Worm (Caenorhabditis elegans): ENCODE data around the gene srz-5.

The srz-5 gene

ce11 chrII:3516175-3516574 is 1.6 kb upstream of the srz-5 start:
- no peak for TF ChIP-seq alr-1 (tag; optimal IDR thresholded peaks at IDR 0.05; ENCODE audit: borderline replicate concordance)
- TF ChIP-seq fos-1 (tag; optimal IDR thresholded peaks at IDR 0.05), result no peak
- TF ChIP-seq mef-2 (tag; optimal IDR thresholded peaks at IDR 0.05), result no peak
- TF ChIP-seq nhr-84 (tag; optimal IDR thresholded peaks at IDR 0.05), result no peak
- no peak for TF ChIP-seq ceh-8 (GFP tag; optimal IDR thresholded peaks at IDR 0.05)
- no peak for TF ChIP-seq pag-3 (tag; optimal IDR thresholded peaks at IDR 0.05; ENCODE audit: borderline replicate concordance, insufficient read depth)
- TF ChIP-seq sup-37 (GFP tag; optimal IDR thresholded peaks at IDR 0.05), result no peak

- TF ChIP-seq efl-3 (GFP tag; optimal IDR thresholded peaks at IDR 0.05) (no peak), nhr-28 (tag; optimal IDR thresholded peaks at IDR 0.05) (no peak)
Measured at ce11 chrII:3515384-3516053, 988 bp upstream of the srz-5 start, which contains the start of the genes Y49F6B.14 and clec-125. Gene Y49F6B.14, minus strand, starts transcription at chrII:3515484. Gene clec-125, plus strand, starts transcription at chrII:3516003.

- TF ChIP-seq blmp-1 (tag; optimal IDR thresholded peaks at IDR 0.05), result no peak
- TF ChIP-seq rnt-1 (tag; optimal IDR thresholded peaks at IDR 0.05), result no peak
- no peak for TF ChIP-seq ces-1 (GFP tag; optimal IDR thresholded peaks at IDR 0.05)
- no peak for TF ChIP-seq snu-23 (GFP tag; optimal IDR thresholded peaks at IDR 0.05)
- TF ChIP-seq lin-13 (GFP tag; optimal IDR thresholded peaks at IDR 0.05), result no peak
- TF ChIP-seq skn-1 (tag; optimal IDR thresholded peaks at IDR 0.05), result no peak
- no peak for TF ChIP-seq nhr-76 (tag; optimal IDR thresholded peaks at IDR 0.05)
- TF ChIP-seq mep-1 (tag; optimal IDR thresholded peaks at IDR 0.05), result no peak
- TF ChIP-seq tlp-1 (tag; optimal IDR thresholded peaks at IDR 0.05), result no peak
- TF ChIP-seq unc-86 (tag; optimal IDR thresholded peaks at IDR 0.05), result no peak
- no peak for TF ChIP-seq elt-3 (tag; optimal IDR thresholded peaks at IDR 0.05)
- TF ChIP-seq C04F5.9 (tag; optimal IDR thresholded peaks at IDR 0.05), result no peak
- no peak for TF ChIP-seq nhr-85 (tag)
Measured at ce11 chrII:3512240-3512639, 2.3 kb downstream of the srz-5 start, which contains the start of gene Y49F6B.19. Gene Y49F6B.19, minus strand, starts transcription at chrII:3512340.

ce11 chrII:3504717-3505116 is 9.8 kb downstream of the srz-5 start, which contains the start of gene cyh-1:
Gene cyh-1, plus strand, starts transcription at chrII:3505017.
- TF ChIP-seq ces-1 (GFP tag; optimal IDR thresholded peaks at IDR 0.05), result no peak
- TF ChIP-seq zip-4 (GFP tag; optimal IDR thresholded peaks at IDR 0.05), result no peak
- TF ChIP-seq ceh-63 (GFP tag; optimal IDR thresholded peaks at IDR 0.05), result no peak
- no peak for TF ChIP-seq lin-35 (GFP tag; optimal IDR thresholded peaks at IDR 0.05)
- TF ChIP-seq nhr-11 (tag; optimal IDR thresholded peaks at IDR 0.05), result no peak
- no peak for TF ChIP-seq unc-62 (GFP tag; optimal IDR thresholded peaks at IDR 0.05)

ce11 chrII:3502520-3503323 is 11.8 kb downstream of the srz-5 start, which contains the start of the genes col-71 and Y49F6B.2:
Gene col-71, minus strand, starts transcription at chrII:3502570.
Gene Y49F6B.2, plus strand, starts transcription at chrII:3502968.
- TF ChIP-seq nhr-71 (tag; optimal IDR thresholded peaks at IDR 0.05), result peak; percentile 87
- peak; percentile 74 for TF ChIP-seq fkh-10 (GFP tag; optimal IDR thresholded peaks at IDR 0.05)
- TF ChIP-seq ces-1 (GFP tag; optimal IDR thresholded peaks at IDR 0.05), result peak; percentile 85
- no peak for TF ChIP-seq ceh-63 (GFP tag; optimal IDR thresholded peaks at IDR 0.05)
- no peak for TF ChIP-seq unc-62 (GFP tag; optimal IDR thresholded peaks at IDR 0.05)
- TF ChIP-seq pag-3 (tag; optimal IDR thresholded peaks at IDR 0.05; ENCODE audit: borderline replicate concordance, insufficient read depth), result no peak
- TF ChIP-seq nhr-11 (tag; optimal IDR thresholded peaks at IDR 0.05), result peak; percentile 22
- TF ChIP-seq pax-3 (tag; optimal IDR thresholded peaks at IDR 0.05), result peak; percentile 81
- TF ChIP-seq alr-1 (tag; optimal IDR thresholded peaks at IDR 0.05; ENCODE audit: borderline replicate concordance), result no peak
- TF ChIP-seq nhr-84 (tag; optimal IDR thresholded peaks at IDR 0.05), result no peak
- TF ChIP-seq ets-5 (GFP tag; IDR thresholded peaks at IDR 0.05), result no peak
- peak; percentile 94 for TF ChIP-seq dsc-1 (tag; optimal IDR thresholded peaks at IDR 0.05)
- peak; percentile 78 to 79 for TF ChIP-seq efl-1 (optimal IDR thresholded peaks at IDR 0.05)
- peak; percentile 80 to 97 for TF ChIP-seq efl-1 (GFP tag; optimal IDR thresholded peaks at IDR 0.05 in 1 of 2)
- TF ChIP-seq aly-2 (tag; optimal IDR thresholded peaks at IDR 0.05), result peak; percentile 21
- TF ChIP-seq efl-3 (GFP tag; optimal IDR thresholded peaks at IDR 0.05), result no peak
- TF ChIP-seq irx-1 (tag; optimal IDR thresholded peaks at IDR 0.05), result peak; percentile 92
- peak; percentile 64 for TF ChIP-seq lin-39 (tag; optimal IDR thresholded peaks at IDR 0.05)
- TF ChIP-seq ceh-90 (tag; optimal IDR thresholded peaks at IDR 0.05), result peak; percentile 91
- peak; percentile 47 for TF ChIP-seq vab-15 (tag; optimal IDR thresholded peaks at IDR 0.05)
- peak; percentile 57 for TF ChIP-seq blmp-1 (tag; optimal IDR thresholded peaks at IDR 0.05)
- TF ChIP-seq tlp-1 (tag; optimal IDR thresholded peaks at IDR 0.05), result no peak
- TF ChIP-seq hlh-17 (GFP tag; optimal IDR thresholded peaks at IDR 0.05; ENCODE audit: borderline replicate concordance), result no peak
- no peak for TF ChIP-seq nhr-28 (tag; optimal IDR thresholded peaks at IDR 0.05)
- TF ChIP-seq sptf-1 (tag; optimal IDR thresholded peaks at IDR 0.05), result no peak
